Fruit fly (Drosophila melanogaster) whole organism, prepupa: Measurements from ENCODE around the gene Meltrin.

Experiments used
- Blimp-1 ChIP-seq: fragments of 200-800 bp; sonication (Bioruptor generic); optimal IDR thresholded peaks from 3 replicates; lab custom pipeline; 2017; ENCODE audit warnings: missing biosample characterization, missing genetic modification characterization, mild to moderate bottlenecking, moderate library complexity, missing genetic modification reagents
- CG10631 ChIP-seq: fragments of 200-800 bp; sonication (Bioruptor generic); optimal IDR thresholded peaks from 2 replicates; lab custom pipeline; 2016; ENCODE audit warnings: missing biosample characterization, missing genetic modification characterization
- CG11762 ChIP-seq: fragments of 200-800 bp; sonication (Bioruptor generic); optimal IDR thresholded peaks from 3 replicates; lab custom pipeline; 2016; ENCODE audit warnings: missing biosample characterization, missing genetic modification characterization; ENCODE audit not compliant: insufficient read depth
- CG11902 ChIP-seq: fragments of 200-800 bp; sonication (Bioruptor generic); optimal IDR thresholded peaks from 3 replicates; lab custom pipeline; 2016; ENCODE audit warnings: missing biosample characterization, missing genetic modification characterization
- CG15336 ChIP-seq: fragments of 200-800 bp; sonication (Bioruptor generic); IDR thresholded peaks from 2 replicates; pipeline ENCODE4 v1.3.6; 2022; ENCODE audit warnings: missing biosample characterization, missing genetic modification characterization
- CG1621 ChIP-seq: fragments of 200-800 bp; sonication (Bioruptor generic); optimal IDR thresholded peaks from 3 replicates; lab custom pipeline; 2018; ENCODE audit warnings: missing biosample characterization, mild to moderate bottlenecking, missing genetic modification characterization
- CG16779 ChIP-seq: fragments of 200-800 bp; sonication (Bioruptor generic); optimal IDR thresholded peaks from 3 replicates; lab custom pipeline; 2017; ENCODE audit warnings: missing biosample characterization, mild to moderate bottlenecking, missing genetic modification characterization
- CG3032 ChIP-seq: fragments of 200-800 bp; optimal IDR thresholded peaks from 2 replicates; lab custom pipeline; 2019; ENCODE audit warnings: missing biosample characterization, mild to moderate bottlenecking, missing genetic modification characterization, moderate library complexity
- CG31627 ChIP-seq: fragments of 200-800 bp; sonication (Bioruptor generic); optimal IDR thresholded peaks from 3 replicates; lab custom pipeline; 2016; ENCODE audit warnings: missing biosample characterization, missing genetic modification characterization
- CG34406 ChIP-seq: fragments of 200-800 bp; sonication (Bioruptor generic); optimal IDR thresholded peaks from 3 replicates; lab custom pipeline; 2016; ENCODE audit warnings: missing biosample characterization, missing genetic modification characterization
- CG3919 ChIP-seq: fragments of 200-800 bp; sonication (Bioruptor generic); optimal IDR thresholded peaks from 3 replicates; lab custom pipeline; 2016; ENCODE audit warnings: missing biosample characterization, missing genetic modification characterization
- CG4318 ChIP-seq: fragments of 200-800 bp; sonication (Bioruptor generic); optimal IDR thresholded peaks from 3 replicates; lab custom pipeline; 2017; ENCODE audit warnings: missing biosample characterization, mild to moderate bottlenecking, missing genetic modification characterization
- CG6276 ChIP-seq: fragments of 200-800 bp; sonication (Bioruptor generic); optimal IDR thresholded peaks from 2 replicates; lab custom pipeline; 2017; ENCODE audit warnings: missing biosample characterization, mild to moderate bottlenecking, missing genetic modification characterization
- CG6808 ChIP-seq: fragments of 200-800 bp; sonication (Bioruptor generic); optimal IDR thresholded peaks from 3 replicates; lab custom pipeline; 2017; ENCODE audit warnings: missing biosample characterization, missing genetic modification characterization, mild to moderate bottlenecking, moderate library complexity, missing genetic modification reagents
- CG6854 ChIP-seq: fragments of 200-800 bp; sonication (Bioruptor generic); optimal IDR thresholded peaks from 2 replicates; lab custom pipeline; 2017; ENCODE audit warnings: missing biosample characterization, mild to moderate bottlenecking, missing genetic modification characterization
- CG7368 ChIP-seq: fragments of 200-800 bp; sonication (Bioruptor generic); optimal IDR thresholded peaks from 3 replicates; lab custom pipeline; 2016; ENCODE audit warnings: missing biosample characterization, missing genetic modification characterization
- CG8119 ChIP-seq: fragments of 200-800 bp; sonication (Bioruptor generic); IDR thresholded peaks from 3 replicates; pipeline ENCODE4 v1.3.6; 2022; ENCODE audit warnings: missing biosample characterization, missing genetic modification characterization
- CG8319 ChIP-seq: fragments of 200-800 bp; sonication (Bioruptor generic); optimal IDR thresholded peaks from 3 replicates; lab custom pipeline; 2016; ENCODE audit warnings: missing biosample characterization, missing genetic modification characterization
- CG9139 ChIP-seq: fragments of 200-800 bp; sonication (Bioruptor generic); optimal IDR thresholded peaks from 3 replicates; lab custom pipeline; 2017; ENCODE audit warnings: missing biosample characterization, mild to moderate bottlenecking, missing genetic modification characterization
- Eip75B ChIP-seq: fragments of 200-800 bp; sonication (Bioruptor generic); optimal IDR thresholded peaks from 3 replicates; lab custom pipeline; 2016; ENCODE audit warnings: missing biosample characterization, missing genetic modification characterization
- Eip78C ChIP-seq: fragments of 200-800 bp; sonication (Bioruptor generic); peaks from one replicate; lab custom pipeline; 2016; ENCODE audit warnings: missing biosample characterization, missing genetic modification characterization
- Ets21C ChIP-seq: fragments of 200-800 bp; sonication (Bioruptor generic); optimal IDR thresholded peaks from 3 replicates; lab custom pipeline; 2016; ENCODE audit warnings: missing biosample characterization, missing genetic modification characterization
- Gug ChIP-seq: fragments of 200-800 bp; sonication (Bioruptor generic); IDR thresholded peaks from 2 replicates; pipeline ENCODE4 v1.3.6; 2022; ENCODE audit warnings: missing biosample characterization, missing genetic modification characterization
- Hr38 ChIP-seq: sonication (Bioruptor generic); optimal IDR thresholded peaks from 2 replicates; lab custom pipeline; 2016; ENCODE audit warnings: missing biosample characterization, missing genetic modification characterization
- Hr39 ChIP-seq: fragments of 200-800 bp; sonication (Bioruptor generic); optimal IDR thresholded peaks from 2 replicates; lab custom pipeline; 2016; ENCODE audit warnings: missing biosample characterization, missing genetic modification characterization
- Lpt ChIP-seq: fragments of 200-800 bp; sonication (Bioruptor generic); optimal IDR thresholded peaks from 3 replicates; lab custom pipeline; 2016; ENCODE audit warnings: missing biosample characterization, missing genetic modification characterization
- Met ChIP-seq: fragments of 200-800 bp; sonication (Bioruptor generic); optimal IDR thresholded peaks from 3 replicates; lab custom pipeline; 2016; ENCODE audit warnings: missing biosample characterization, missing genetic modification characterization
- Smox ChIP-seq: fragments of 200-800 bp; sonication (Bioruptor generic); optimal IDR thresholded peaks from 3 replicates; lab custom pipeline; 2016; ENCODE audit warnings: missing biosample characterization, missing genetic modification characterization
- Sox102F ChIP-seq: fragments of 200-800 bp; sonication (Bioruptor generic); optimal IDR thresholded peaks from 2 replicates; lab custom pipeline; 2016; ENCODE audit warnings: missing biosample characterization, mild to moderate bottlenecking, missing genetic modification characterization
- Sox14 ChIP-seq: fragments of 200-800 bp; sonication (Bioruptor generic); optimal IDR thresholded peaks from 3 replicates; lab custom pipeline; 2016; ENCODE audit warnings: missing biosample characterization, missing genetic modification characterization
- achi ChIP-seq: fragments of 200-800 bp; sonication (Bioruptor generic); optimal IDR thresholded peaks from 3 replicates; lab custom pipeline; 2016; ENCODE audit warnings: missing biosample characterization, missing genetic modification characterization
- acj6 ChIP-seq: fragments of 200-800 bp; sonication (Bioruptor generic); optimal IDR thresholded peaks from 3 replicates; lab custom pipeline; 2016; ENCODE audit warnings: missing biosample characterization, missing genetic modification characterization
- cyc ChIP-seq: fragments of 200-800 bp; sonication (Bioruptor generic); optimal IDR thresholded peaks from 3 replicates; lab custom pipeline; 2016; ENCODE audit warnings: missing biosample characterization, missing genetic modification characterization
- dsx ChIP-seq: fragments of 200-800 bp; optimal IDR thresholded peaks from 3 replicates; lab custom pipeline; 2019; ENCODE audit warnings: missing biosample characterization, mild to moderate bottlenecking, missing genetic modification characterization, moderate library complexity; ENCODE audit not compliant: poor library complexity, severe bottlenecking
- esn ChIP-seq: fragments of 200-800 bp; sonication (Bioruptor generic); optimal IDR thresholded peaks from 2 replicates; lab custom pipeline; 2016; ENCODE audit warnings: missing biosample characterization, mild to moderate bottlenecking, missing genetic modification characterization, moderate library complexity
- fd59A ChIP-seq: fragments of 200-800 bp; sonication (Bioruptor generic); optimal IDR thresholded peaks from 2 replicates; lab custom pipeline; 2017; ENCODE audit warnings: missing biosample characterization, mild to moderate bottlenecking, missing genetic modification characterization, missing genetic modification reagents
- fd85E ChIP-seq: fragments of 200-800 bp; sonication (Bioruptor generic); optimal IDR thresholded peaks from 3 replicates; lab custom pipeline; 2016; ENCODE audit warnings: missing biosample characterization, missing genetic modification characterization
- lz ChIP-seq: fragments of 200-800 bp; sonication (Bioruptor generic); optimal IDR thresholded peaks from 3 replicates; lab custom pipeline; 2016; ENCODE audit warnings: missing biosample characterization, missing genetic modification characterization
- net ChIP-seq: fragments of 200-800 bp; sonication (Bioruptor generic); optimal IDR thresholded peaks from 3 replicates; lab custom pipeline; 2016; ENCODE audit warnings: missing biosample characterization, missing genetic modification characterization
- salr ChIP-seq, 2 experiments: fragments of 200-800 bp; sonication (Bioruptor generic); optimal IDR thresholded peaks; 3 replicates each; lab custom pipeline; 2016 to 2018; ENCODE audit warnings: missing biosample characterization in 2 of 2, missing genetic modification characterization in 2 of 2, mild to moderate bottlenecking in 1 of 2
- spab ChIP-seq: fragments of 200-800 bp; sonication (Bioruptor generic); optimal IDR thresholded peaks from 2 replicates; lab custom pipeline; 2017; ENCODE audit warnings: missing biosample characterization, mild to moderate bottlenecking, missing genetic modification characterization, missing genetic modification reagents
- ss ChIP-seq, 2 experiments: fragments of 200-800 bp; sonication (Bioruptor generic); optimal IDR thresholded peaks; 2 replicates in 1 of 2; 3 replicates in 1 of 2; lab custom pipeline; 2017 to 2018; ENCODE audit warnings: mild to moderate bottlenecking in 2 of 2, missing biosample characterization in 2 of 2, missing genetic modification characterization in 2 of 2, moderate library complexity in 1 of 2
- svp ChIP-seq: fragments of 200-800 bp; sonication (Bioruptor generic); peaks from one replicate; lab custom pipeline; 2016; ENCODE audit warnings: missing biosample characterization, missing genetic modification characterization

Meltrin gene

dm6 chr3R:14659354-14659804 lies 37.7 kb downstream of the Meltrin start, which contains the start of gene Hexim (continued):
- TF ChIP-seq Sox14 (GFP tag; lab: Kevin White, UChicago): peak; percentile 47
- TF ChIP-seq Gug (GFP tag; lab: Robert Waterston, UW): no peak
- no peak for TF ChIP-seq fd85E (GFP tag; lab: Kevin White, UChicago)
- TF ChIP-seq Eip78C (GFP tag; lab: Kevin White, UChicago): no peak
- no peak for TF ChIP-seq net (GFP tag; lab: Kevin White, UChicago)
- TF ChIP-seq CG31627 (GFP tag; lab: Kevin White, UChicago): no peak
- TF ChIP-seq Blimp-1: no peak
- TF ChIP-seq, all 60 proteins: peak for 6

dm6 chr3R:14658170-14658569 lies 38.9 kb downstream of the Meltrin start:
- TF ChIP-seq CG31627 (GFP tag; lab: Kevin White, UChicago) (no peak), svp (GFP tag; lab: Kevin White, UChicago) (peak; percentile 56)

- TF ChIP-seq cyc (GFP tag; lab: Kevin White, UChicago) (no peak), svp (GFP tag; lab: Kevin White, UChicago) (peak; percentile 91)
Measured at dm6 chr3R:14657605-14657910, 39.5 kb downstream of the Meltrin start.

- TF ChIP-seq dsx (peak; percentile 27), fd85E (GFP tag; lab: Kevin White, UChicago) (no peak), Eip78C (GFP tag; lab: Kevin White, UChicago) (peak; percentile 83), CG34406 (GFP tag; lab: Kevin White, UChicago) (peak; percentile 20), Sox14 (GFP tag; lab: Kevin White, UChicago) (peak; percentile 21), CG6808 (GFP tag; lab: Kevin White, UChicago) (peak; percentile 24), Met (no peak), lz (GFP tag; lab: Kevin White, UChicago) (no peak), CG7368 (peak; percentile 50), CG4318 (GFP tag; lab: Kevin White, UChicago) (no peak), ss (GFP tag; optimal IDR thresholded peaks at IDR 0.05; lab: Kevin White, UChicago) (peak in 1 of 2 experiments; percentile 61), esn (GFP tag; lab: Kevin White, UChicago) (peak; percentile 14), achi (GFP tag; lab: Kevin White, UChicago) (peak; percentile 12), salr (GFP tag; optimal IDR thresholded peaks at IDR 0.05; lab: Kevin White, UChicago) (no peak), CG1621 (tag; lab: Kevin White, UChicago) (peak; percentile 53), CG11762 (GFP tag; lab: Kevin White, UChicago) (peak; percentile 6), Eip75B (GFP tag; lab: Kevin White, UChicago) (peak; percentile 56), CG8119 (GFP tag; lab: Robert Waterston, UW) (peak; percentile 67), Ets21C (GFP tag; lab: Kevin White, UChicago) (no peak), cyc (GFP tag; lab: Kevin White, UChicago) (no peak), CG3919 (GFP tag; lab: Kevin White, UChicago) (peak; percentile 24), CG9139 (no peak), Sox102F (GFP tag; lab: Kevin White, UChicago) (no peak), CG10631 (GFP tag; lab: Kevin White, UChicago) (no peak), CG3032 (peak; percentile 39), Hr39 (GFP tag; lab: Kevin White, UChicago) (no peak), CG15336 (peak; percentile 79), Gug (GFP tag; lab: Robert Waterston, UW) (0 out of 2 replicates have a peak, but pooled peaks have one; percentile 19), fd59A (GFP tag; lab: Kevin White, UChicago) (peak; percentile 6), CG31627 (GFP tag; lab: Kevin White, UChicago) (no peak), Lpt (GFP tag; lab: Kevin White, UChicago) (peak; percentile 4), CG8319 (GFP tag; lab: Kevin White, UChicago) (no peak), CG11902 (GFP tag; lab: Kevin White, UChicago) (no peak), acj6 (GFP tag; lab: Kevin White, UChicago) (no peak), Smox (GFP tag; lab: Kevin White, UChicago) (no peak), CG6276 (GFP tag; lab: Kevin White, UChicago) (no peak), CG6854 (GFP tag; lab: Kevin White, UChicago) (no peak), Hr38 (GFP tag; lab: Kevin White, UChicago) (no peak), spab (GFP tag; lab: Kevin White, UChicago) (no peak), CG16779 (tag; lab: Kevin White, UChicago) (peak; percentile 21)
Measured at dm6 chr3R:14656760-14657604, 40.1 kb downstream of the Meltrin start, which contains the start of gene CG3505. Gene CG3505, plus strand, starts transcription at chr3R:14657447.
